Worm (Caenorhabditis elegans) whole organism, L3 larva: ENCODE data around the gene ztf-14.

Source experiments
- R02D3.7 ChIP-seq: fragments of 150-350 bp; optimal IDR thresholded peaks from 2 replicates; lab custom pipeline; 2014; ENCODE audit warnings: missing biosample characterization, missing genetic modification characterization
- ZK546.5 ChIP-seq: sonication (generic microtip); optimal IDR thresholded peaks from 2 replicates; lab custom pipeline; 2017; ENCODE audit warnings: missing biosample characterization, missing genetic modification characterization
- aly-2 ChIP-seq: fragments of 150-350 bp; optimal IDR thresholded peaks from 2 replicates; lab custom pipeline; 2014; ENCODE audit warnings: missing biosample characterization, missing genetic modification characterization
- ama-1 ChIP-seq: fragments of 150-350 bp; optimal IDR thresholded peaks from 2 replicates; lab custom pipeline; 2018
- ceh-16 ChIP-seq: sonication (generic microtip); optimal IDR thresholded peaks from 2 replicates; lab custom pipeline; 2017; ENCODE audit warnings: missing biosample characterization, missing genetic modification characterization
- ceh-28 ChIP-seq: fragments of 150-350 bp; optimal IDR thresholded peaks from 2 replicates; lab custom pipeline; 2014; ENCODE audit warnings: missing biosample characterization, missing genetic modification reagents, missing genetic modification characterization
- ceh-82 ChIP-seq: fragments of 150-350 bp; optimal IDR thresholded peaks from 2 replicates; lab custom pipeline; 2014; ENCODE audit warnings: missing biosample characterization, missing genetic modification characterization
- ceh-9 ChIP-seq: sonication (generic microtip); optimal IDR thresholded peaks from 2 replicates; lab custom pipeline; 2018; ENCODE audit warnings: missing biosample characterization, missing genetic modification characterization
- daf-12 ChIP-seq: fragments of 150-350 bp; optimal IDR thresholded peaks from 2 replicates; lab custom pipeline; 2014; ENCODE audit warnings: missing biosample characterization, missing genetic modification reagents, missing genetic modification characterization
- egl-27 ChIP-seq: sonication (generic microtip); optimal IDR thresholded peaks from 4 replicates; lab custom pipeline; 2017; ENCODE audit warnings: missing biosample characterization, missing genetic modification reagents, missing genetic modification characterization
- egl-5 ChIP-seq: fragments of 150-350 bp; optimal IDR thresholded peaks from 2 replicates; lab custom pipeline; 2017; ENCODE audit warnings: missing biosample characterization, missing genetic modification reagents, missing genetic modification characterization, inconsistent platforms
- elt-1 ChIP-seq: fragments of 150-350 bp; optimal IDR thresholded peaks from 2 replicates; lab custom pipeline; 2014; ENCODE audit warnings: missing biosample characterization, missing genetic modification characterization
- elt-2 ChIP-seq: sonication (generic microtip); optimal IDR thresholded peaks from 2 replicates; lab custom pipeline; 2016; ENCODE audit warnings: missing genetic modification reagents, mild to moderate bottlenecking, missing genetic modification characterization, missing compliant biosample characterization
- elt-3 ChIP-seq, 3 experiments: fragments of 150-350 bp in 1 of 3; sonication (generic microtip) in 2 of 3; optimal IDR thresholded peaks; 2 replicates in 2 of 3; 4 replicates in 1 of 3; lab custom pipeline; 2014 to 2017; ENCODE audit warnings: missing biosample characterization in 3 of 3, missing genetic modification characterization in 3 of 3
- eor-1 ChIP-seq, 2 experiments: fragments of 150-350 bp; optimal IDR thresholded peaks; 2 replicates each; lab custom pipeline; 2014 to 2018; ENCODE audit warnings: missing biosample characterization in 2 of 2, missing genetic modification characterization in 2 of 2
- fkh-10 ChIP-seq: sonication (generic microtip); optimal IDR thresholded peaks from 2 replicates; lab custom pipeline; 2017; ENCODE audit warnings: missing biosample characterization, missing genetic modification reagents, missing genetic modification characterization
- fkh-2 ChIP-seq: fragments of 150-350 bp; optimal IDR thresholded peaks from 2 replicates; lab custom pipeline; 2014; ENCODE audit warnings: missing biosample characterization, missing genetic modification reagents, missing genetic modification characterization
- fos-1 ChIP-seq: fragments of 150-350 bp; optimal IDR thresholded peaks from 2 replicates; lab custom pipeline; 2014; ENCODE audit warnings: missing biosample characterization, missing genetic modification characterization
- hmg-11 ChIP-seq: sonication (generic microtip); optimal IDR thresholded peaks from 2 replicates; lab custom pipeline; 2016; ENCODE audit warnings: missing genetic modification characterization, missing compliant biosample characterization
- jun-1 ChIP-seq: fragments of 150-350 bp; optimal IDR thresholded peaks from 2 replicates; lab custom pipeline; 2014; ENCODE audit warnings: missing biosample characterization, missing genetic modification reagents, missing genetic modification characterization
- lin-15B ChIP-seq: fragments of 150-350 bp; optimal IDR thresholded peaks from 2 replicates; lab custom pipeline; 2014; ENCODE audit warnings: missing biosample characterization, missing genetic modification characterization
- lin-39 ChIP-seq: fragments of 150-350 bp; optimal IDR thresholded peaks from 2 replicates; lab custom pipeline; 2018; ENCODE audit warnings: missing biosample characterization, missing genetic modification reagents, missing genetic modification characterization
- lsy-12 ChIP-seq: sonication (generic microtip); optimal IDR thresholded peaks from 2 replicates; lab custom pipeline; 2016; ENCODE audit warnings: mild to moderate bottlenecking, missing genetic modification characterization, missing compliant biosample characterization
- mdl-1 ChIP-seq: fragments of 150-350 bp; optimal IDR thresholded peaks from 2 replicates; lab custom pipeline; 2014; ENCODE audit warnings: missing biosample characterization, missing genetic modification characterization
- mml-1 ChIP-seq: fragments of 150-350 bp; sonication (generic microtip); optimal IDR thresholded peaks from 3 replicates; lab custom pipeline; 2014; ENCODE audit warnings: missing biosample characterization, missing genetic modification characterization
- nfya-1 ChIP-seq: sonication (generic microtip); optimal IDR thresholded peaks from 2 replicates; lab custom pipeline; 2017; ENCODE audit warnings: missing genetic modification characterization, mild to moderate bottlenecking, missing compliant biosample characterization, antibody characterized with exemption, moderate library complexity; ENCODE audit not compliant: insufficient read depth
- nhr-11 ChIP-seq: fragments of 150-350 bp; optimal IDR thresholded peaks from 2 replicates; lab custom pipeline; 2014; ENCODE audit warnings: missing biosample characterization, missing genetic modification characterization
- nhr-12 ChIP-seq: fragments of 150-350 bp; optimal IDR thresholded peaks from 2 replicates; lab custom pipeline; 2014; ENCODE audit warnings: missing biosample characterization, missing genetic modification characterization
- nhr-23 ChIP-seq: fragments of 150-350 bp; optimal IDR thresholded peaks from 2 replicates; lab custom pipeline; 2014; ENCODE audit warnings: missing biosample characterization, missing genetic modification reagents, missing genetic modification characterization
- nhr-237 ChIP-seq: fragments of 150-350 bp; optimal IDR thresholded peaks from 2 replicates; lab custom pipeline; 2014; ENCODE audit warnings: missing biosample characterization, missing genetic modification characterization
- nhr-25 ChIP-seq: sonication (generic microtip); optimal IDR thresholded peaks from 2 replicates; lab custom pipeline; 2017; ENCODE audit warnings: missing biosample characterization, missing genetic modification characterization
- nhr-28 ChIP-seq: fragments of 150-350 bp; optimal IDR thresholded peaks from 2 replicates; lab custom pipeline; 2014; ENCODE audit warnings: missing biosample characterization, missing genetic modification characterization
- nhr-43 ChIP-seq: sonication (generic microtip); optimal IDR thresholded peaks from 2 replicates; lab custom pipeline; 2016; ENCODE audit warnings: mild to moderate bottlenecking, missing genetic modification characterization, missing compliant biosample characterization; ENCODE audit not compliant: poor library complexity, severe bottlenecking
- nhr-67 ChIP-seq: fragments of 150-350 bp; optimal IDR thresholded peaks from 2 replicates; lab custom pipeline; 2014; ENCODE audit warnings: missing biosample characterization, missing genetic modification characterization
- nhr-76 ChIP-seq: fragments of 150-350 bp; sonication (generic microtip); optimal IDR thresholded peaks from 5 replicates; lab custom pipeline; 2014; ENCODE audit warnings: missing biosample characterization, missing genetic modification characterization
- nhr-77 ChIP-seq: fragments of 150-350 bp; optimal IDR thresholded peaks from 2 replicates; lab custom pipeline; 2014; ENCODE audit warnings: missing biosample characterization, missing genetic modification characterization
- pha-4 ChIP-seq: fragments of 150-350 bp; optimal IDR thresholded peaks from 2 replicates; lab custom pipeline; 2014; ENCODE audit warnings: missing biosample characterization, missing genetic modification reagents, missing genetic modification characterization
- pqm-1 ChIP-seq: fragments of 150-350 bp; optimal IDR thresholded peaks from 2 replicates; lab custom pipeline; 2017; ENCODE audit warnings: missing biosample characterization, missing genetic modification characterization, inconsistent platforms
- sea-2 ChIP-seq: fragments of 150-350 bp; sonication (generic microtip); optimal IDR thresholded peaks from 4 replicates; lab custom pipeline; 2014; ENCODE audit warnings: missing biosample characterization, missing genetic modification reagents, missing genetic modification characterization
- skn-1 ChIP-seq: fragments of 150-350 bp; optimal IDR thresholded peaks from 2 replicates; lab custom pipeline; 2014; ENCODE audit warnings: missing biosample characterization, missing genetic modification characterization
- snpc-4 ChIP-seq: fragments of 150-350 bp; optimal IDR thresholded peaks from 2 replicates; lab custom pipeline; 2014; ENCODE audit warnings: missing biosample characterization, missing genetic modification characterization
- tbx-2 ChIP-seq: sonication (generic microtip); optimal IDR thresholded peaks from 2 replicates; lab custom pipeline; 2016; ENCODE audit warnings: mild to moderate bottlenecking, missing genetic modification characterization, missing compliant biosample characterization
- unc-39 ChIP-seq: sonication (generic microtip); optimal IDR thresholded peaks from 4 replicates; lab custom pipeline; 2017; ENCODE audit warnings: missing biosample characterization, missing genetic modification characterization
- unc-62 ChIP-seq: fragments of 150-350 bp; sonication (generic microtip); optimal IDR thresholded peaks from 4 replicates; lab custom pipeline; 2014; ENCODE audit warnings: missing biosample characterization, missing genetic modification reagents, missing genetic modification characterization
- zag-1 ChIP-seq: fragments of 150-350 bp; optimal IDR thresholded peaks from 2 replicates; lab custom pipeline; 2014; ENCODE audit warnings: missing biosample characterization, missing genetic modification characterization
- ztf-11 ChIP-seq: fragments of 150-350 bp; optimal IDR thresholded peaks from 2 replicates; lab custom pipeline; 2014; ENCODE audit warnings: missing biosample characterization, missing genetic modification characterization
- ztf-4 ChIP-seq: fragments of 150-350 bp; optimal IDR thresholded peaks from 2 replicates; lab custom pipeline; 2014; ENCODE audit warnings: missing biosample characterization, missing genetic modification characterization

Gene ztf-14

DNA sequence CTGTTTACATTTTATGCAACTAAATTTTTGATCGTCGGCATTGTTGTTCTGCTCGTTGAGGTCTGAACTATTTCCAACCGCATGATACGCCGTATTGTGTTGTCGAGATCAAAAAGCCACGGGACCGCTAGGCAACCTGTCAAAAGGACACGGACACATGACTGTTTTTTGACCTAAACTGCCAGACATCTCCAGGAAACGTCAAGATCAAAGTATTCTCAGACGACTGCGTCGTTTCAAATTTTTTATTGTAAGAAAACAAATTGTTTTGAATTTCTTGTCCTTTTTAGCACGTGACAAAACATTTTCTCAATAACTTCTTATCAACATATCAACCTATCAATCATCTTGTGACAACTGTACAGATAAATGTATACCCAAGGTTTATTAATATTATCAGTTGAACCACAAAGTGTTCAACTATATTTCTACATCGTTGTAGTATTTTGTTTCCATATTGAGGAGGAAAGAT lies 6.3 kb downstream of the ztf-14 start:
- TF ChIP-seq nhr-25 (tag; lab: Kevin White, UChicago) (peak; percentile 69), ama-1 (lab: Kevin White, UChicago) (no peak), unc-62 (peak; percentile 45), ceh-16 (tag; lab: Kevin White, UChicago) (no peak), snpc-4 (no peak), jun-1 (peak; percentile 87), nhr-237 (tag; lab: Kevin White, UChicago) (no peak), ceh-28 (tag; lab: Kevin White, UChicago) (no peak), nhr-12 (tag; lab: Kevin White, UChicago) (no peak), unc-39 (tag; lab: Kevin White, UChicago) (no peak), skn-1 (tag; lab: Kevin White, UChicago) (no peak), elt-3 (tag; optimal IDR thresholded peaks at IDR 0.05; lab: Kevin White, UChicago) (no peak), fkh-10 (GFP tag; lab: Kevin White, UChicago) (no peak), nhr-43 (tag; lab: Kevin White, UChicago) (peak; percentile 82), aly-2 (tag; lab: Kevin White, UChicago) (no peak), hmg-11 (tag; lab: Kevin White, UChicago) (no peak), eor-1 (tag; optimal IDR thresholded peaks at IDR 0.05; lab: Kevin White, UChicago) (no peak), pha-4 (peak; percentile 61), nhr-11 (no peak), mdl-1 (tag; lab: Kevin White, UChicago) (no peak), egl-5 (tag; lab: Kevin White, UChicago) (no peak), elt-1 (peak; percentile 19), nfya-1 (tag; lab: Kevin White, UChicago) (peak; percentile 9), lin-15B (no peak), tbx-2 (tag; lab: Kevin White, UChicago) (no peak), nhr-23 (peak; percentile 13), ceh-9 (no peak), ztf-4 (no peak), pqm-1 (tag; lab: Kevin White, UChicago) (peak; percentile 83), daf-12 (tag; lab: Kevin White, UChicago) (no peak), nhr-28 (tag; lab: Kevin White, UChicago) (no peak), lsy-12 (tag; lab: Kevin White, UChicago) (no peak), ZK546.5 (tag; lab: Kevin White, UChicago) (no peak), elt-2 (tag; lab: Kevin White, UChicago) (peak; percentile 97), nhr-67 (tag; lab: Kevin White, UChicago) (no peak), ztf-11 (tag; lab: Kevin White, UChicago) (no peak), egl-27 (tag; lab: Kevin White, UChicago) (no peak), sea-2 (GFP tag; lab: Kevin White, UChicago) (no peak), mml-1 (tag; lab: Kevin White, UChicago) (no peak), fos-1 (tag; lab: Kevin White, UChicago) (no peak), lin-39 (tag; lab: Kevin White, UChicago) (no peak), ceh-82 (no peak), zag-1 (no peak), nhr-76 (tag; lab: Kevin White, UChicago) (no peak), R02D3.7 (tag; lab: Kevin White, UChicago) (no peak), nhr-77 (tag; lab: Kevin White, UChicago) (no peak), fkh-2 (no peak)
